Fruit fly (Drosophila melanogaster) whole organism, wandering third instar larva: Measurements from ENCODE around the gene Blm.

Source experiments
- Dfd ChIP-seq: fragments of >200 bp; optimal IDR thresholded peaks from 2 replicates; lab custom pipeline; 2017; ENCODE audit warnings: missing biosample characterization, missing genetic modification characterization
- HLH106 ChIP-seq: fragments of 200-800 bp; optimal IDR thresholded peaks from 3 replicates; lab custom pipeline; 2019; ENCODE audit warnings: missing biosample characterization, mild to moderate bottlenecking, missing genetic modification characterization, moderate library complexity
- jim ChIP-seq: fragments of 175-275, 200-325 bp; sonication (Bioruptor generic); optimal IDR thresholded peaks from 2 replicates; lab custom pipeline; 2016; ENCODE audit warnings: missing biosample characterization, mild to moderate bottlenecking, missing genetic modification characterization
- pan ChIP-seq: fragments of >200 bp; optimal IDR thresholded peaks from 2 replicates; lab custom pipeline; 2017

DNA sequence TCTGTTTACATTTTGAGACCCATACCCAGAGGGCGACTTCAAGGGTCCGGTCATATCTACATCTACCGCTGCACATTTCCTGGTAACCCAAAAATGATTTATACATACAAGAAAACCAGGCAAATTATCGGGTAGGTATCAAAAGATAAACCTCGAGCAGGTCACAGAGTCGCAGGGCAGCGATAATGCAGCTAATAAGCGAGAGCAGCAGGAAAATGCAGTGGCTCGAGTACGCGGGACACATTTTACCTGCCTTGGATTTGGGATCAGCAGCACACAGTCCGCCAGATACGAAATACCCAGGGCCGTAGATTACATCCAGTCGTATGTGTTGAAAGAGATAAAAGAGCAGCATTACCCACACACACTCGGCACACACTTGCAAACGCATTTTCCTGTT lies 33.6 kb upstream of the Blm start:
- no peak for TF ChIP-seq Dfd (GFP tag; lab: Kevin White, UChicago)
- no peak for TF ChIP-seq pan (lab: Kevin White, UChicago)
- TF ChIP-seq jim (GFP tag; lab: Kevin White, UChicago) = no peak
- TF ChIP-seq HLH106 (tag; lab: Kevin White, UChicago) = no peak
